Fruit fly (Drosophila melanogaster) whole organism, wandering third instar larva: ENCODE data around the gene Ir7g.

Source experiments
- Abd-B ChIP-seq: fragments of >200 bp; optimal IDR thresholded peaks from 2 replicates; lab custom pipeline; 2017; ENCODE audit warnings: missing biosample characterization, missing genetic modification characterization
- CG32264 ChIP-seq: fragments of 200-800 bp; sonication (Bioruptor generic); optimal IDR thresholded peaks from 2 replicates; lab custom pipeline; 2016; ENCODE audit warnings: missing biosample characterization, missing genetic modification characterization
- CG9705 ChIP-seq: fragments of 200-800 bp; sonication (Bioruptor generic); optimal IDR thresholded peaks from 2 replicates; lab custom pipeline; 2018; ENCODE audit warnings: missing biosample characterization, mild to moderate bottlenecking, missing genetic modification characterization
- CrebA ChIP-seq: fragments of 200-800 bp; sonication (Bioruptor generic); optimal IDR thresholded peaks from 2 replicates; lab custom pipeline; 2016; ENCODE audit warnings: missing biosample characterization, mild to moderate bottlenecking, missing genetic modification characterization, borderline replicate concordance
- Dfd ChIP-seq: fragments of >200 bp; optimal IDR thresholded peaks from 2 replicates; lab custom pipeline; 2017; ENCODE audit warnings: missing biosample characterization, missing genetic modification characterization
- Dif ChIP-seq: fragments of 200-275, 200-300 bp; sonication (Bioruptor generic); optimal IDR thresholded peaks from 2 replicates; lab custom pipeline; 2018; ENCODE audit warnings: missing biosample characterization, missing genetic modification characterization; ENCODE audit not compliant: partially characterized antibody
- GATAd ChIP-seq: sonication (Bioruptor generic); optimal IDR thresholded peaks from 2 replicates; lab custom pipeline; 2016; ENCODE audit warnings: missing biosample characterization, missing genetic modification characterization
- HLH106 ChIP-seq: fragments of 200-800 bp; optimal IDR thresholded peaks from 3 replicates; lab custom pipeline; 2019; ENCODE audit warnings: missing biosample characterization, mild to moderate bottlenecking, missing genetic modification characterization, moderate library complexity
- Hnf4 ChIP-seq: fragments of 200-800 bp; sonication (Bioruptor generic); optimal IDR thresholded peaks from 2 replicates; lab custom pipeline; 2016; ENCODE audit warnings: missing biosample characterization, mild to moderate bottlenecking, missing genetic modification characterization
- Hr78 ChIP-seq: fragments of >200 bp; optimal IDR thresholded peaks from 2 replicates; lab custom pipeline; 2017; ENCODE audit warnings: missing biosample characterization, missing genetic modification characterization
- Hr83 ChIP-seq: fragments of 200-300 bp; sonication (Bioruptor generic); optimal IDR thresholded peaks from 2 replicates; lab custom pipeline; 2016; ENCODE audit warnings: missing biosample characterization, mild to moderate bottlenecking, missing genetic modification characterization, moderate library complexity; ENCODE audit not compliant: poor library complexity, severe bottlenecking
- Jra ChIP-seq: sonication (Bioruptor generic); optimal IDR thresholded peaks from 2 replicates; lab custom pipeline; 2016; ENCODE audit warnings: missing biosample characterization, missing genetic modification characterization
- Mio ChIP-seq: sonication (Bioruptor generic); optimal IDR thresholded peaks from 2 replicates; lab custom pipeline; 2016; ENCODE audit warnings: missing biosample characterization, missing genetic modification characterization
- Myc ChIP-seq: fragments of >200 bp; optimal IDR thresholded peaks from 2 replicates; lab custom pipeline; 2017
- N ChIP-seq: fragments of >200 bp; optimal IDR thresholded peaks from 2 replicates; lab custom pipeline; 2018; ENCODE audit warnings: missing biosample characterization, missing external identifiers, missing genetic modification characterization
- OdsH ChIP-seq: fragments of 200-800 bp; sonication (Bioruptor generic); optimal IDR thresholded peaks from 2 replicates; lab custom pipeline; 2016; ENCODE audit warnings: missing biosample characterization, mild to moderate bottlenecking, missing genetic modification characterization
- Rel ChIP-seq, 2 experiments: fragments of 200-800 bp; sonication (Bioruptor generic) in 1 of 2; optimal IDR thresholded peaks; 2 replicates in 1 of 2; 3 replicates in 1 of 2; lab custom pipeline; 2016 to 2019; ENCODE audit warnings: mild to moderate bottlenecking in 2 of 2, missing biosample characterization in 2 of 2, missing genetic modification characterization in 2 of 2, moderate library complexity in 1 of 2
- Sp1 ChIP-seq: fragments of 200-800 bp; sonication (Bioruptor generic); optimal IDR thresholded peaks from 3 replicates; lab custom pipeline; 2019; ENCODE audit warnings: missing biosample characterization, mild to moderate bottlenecking, missing genetic modification characterization, moderate library complexity
- Vsx2 ChIP-seq: fragments of 200-300, 225-300 bp; sonication (Bioruptor generic); optimal IDR thresholded peaks from 2 replicates; lab custom pipeline; 2018; ENCODE audit warnings: missing biosample characterization, missing genetic modification characterization; ENCODE audit not compliant: partially characterized antibody
- br ChIP-seq: fragments of 200-800 bp; sonication (Bioruptor generic); optimal IDR thresholded peaks from 2 replicates; lab custom pipeline; 2016; ENCODE audit warnings: missing biosample characterization, missing genetic modification characterization
- brk ChIP-seq: fragments of 200-800 bp; sonication (Bioruptor generic); optimal IDR thresholded peaks from 2 replicates; lab custom pipeline; 2016; ENCODE audit warnings: missing biosample characterization, mild to moderate bottlenecking, missing genetic modification characterization
- dl ChIP-seq, 2 experiments: fragments of 175-275, 200-275 bp in 1 of 2; fragments of 200-275 bp in 1 of 2; sonication (Bioruptor generic); optimal IDR thresholded peaks; lab custom pipeline; 2018; ENCODE audit warnings: mild to moderate bottlenecking in 2 of 2, missing biosample characterization in 2 of 2, missing genetic modification characterization in 2 of 2, moderate library complexity in 2 of 2; ENCODE audit not compliant: partially characterized antibody in 2 of 2, insufficient read depth in 1 of 2
- dmrt93B ChIP-seq: fragments of 200-800 bp; sonication (Bioruptor generic); optimal IDR thresholded peaks from 2 replicates; lab custom pipeline; 2018; ENCODE audit warnings: missing biosample characterization, mild to moderate bottlenecking, missing genetic modification characterization
- dsf ChIP-seq: sonication (Bioruptor generic); optimal IDR thresholded peaks from 2 replicates; lab custom pipeline; 2016; ENCODE audit warnings: missing biosample characterization, missing genetic modification characterization, borderline replicate concordance
- ey ChIP-seq: fragments of 200-800 bp; sonication (Bioruptor generic); optimal IDR thresholded peaks from 2 replicates; lab custom pipeline; 2016; ENCODE audit warnings: missing biosample characterization, missing genetic modification characterization
- foxo ChIP-seq, 2 experiments: fragments of 200-800 bp; sonication (Bioruptor generic); optimal IDR thresholded peaks; 2 replicates in 1 of 2; 3 replicates in 1 of 2; lab custom pipeline; 2016 to 2017; ENCODE audit warnings: missing biosample characterization in 2 of 2, missing genetic modification characterization in 2 of 2
- fru ChIP-seq: fragments of 200-800 bp; sonication (Bioruptor generic); optimal IDR thresholded peaks from 3 replicates; lab custom pipeline; 2016; ENCODE audit warnings: missing biosample characterization, mild to moderate bottlenecking, missing genetic modification characterization
- h ChIP-seq: fragments of 200-800 bp; sonication (Bioruptor generic); optimal IDR thresholded peaks from 3 replicates; lab custom pipeline; 2016; ENCODE audit warnings: missing biosample characterization, mild to moderate bottlenecking, missing genetic modification characterization
- jim ChIP-seq: fragments of 175-275, 200-325 bp; sonication (Bioruptor generic); optimal IDR thresholded peaks from 2 replicates; lab custom pipeline; 2016; ENCODE audit warnings: missing biosample characterization, mild to moderate bottlenecking, missing genetic modification characterization
- lola ChIP-seq: fragments of >200 bp; optimal IDR thresholded peaks from 2 replicates; lab custom pipeline; 2017; ENCODE audit warnings: missing biosample characterization, missing genetic modification characterization
- pan ChIP-seq: fragments of >200 bp; optimal IDR thresholded peaks from 2 replicates; lab custom pipeline; 2017
- psq ChIP-seq: fragments of 200-800 bp; sonication (Bioruptor generic); optimal IDR thresholded peaks from 3 replicates; lab custom pipeline; 2017; ENCODE audit warnings: missing biosample characterization, mild to moderate bottlenecking, missing genetic modification characterization, moderate library complexity
- rgr ChIP-seq: fragments of 200-800 bp; sonication (Bioruptor generic); optimal IDR thresholded peaks from 3 replicates; lab custom pipeline; 2016; ENCODE audit warnings: missing biosample characterization, mild to moderate bottlenecking, missing genetic modification characterization
- sage ChIP-seq: fragments of 200-800 bp; sonication (Bioruptor generic); optimal IDR thresholded peaks from 2 replicates; lab custom pipeline; 2016; ENCODE audit warnings: missing biosample characterization, mild to moderate bottlenecking, missing genetic modification characterization
- sv ChIP-seq: fragments of 200-800 bp; sonication (Bioruptor generic); optimal IDR thresholded peaks from 3 replicates; lab custom pipeline; 2016; ENCODE audit warnings: missing biosample characterization, missing genetic modification characterization
- tai ChIP-seq: sonication (Bioruptor generic); optimal IDR thresholded peaks from 2 replicates; lab custom pipeline; 2016; ENCODE audit warnings: missing biosample characterization, missing genetic modification characterization
- usp ChIP-seq: fragments of >200 bp; optimal IDR thresholded peaks from 2 replicates; lab custom pipeline; 2017; ENCODE audit warnings: missing biosample characterization, missing genetic modification characterization
- woc ChIP-seq: sonication (Bioruptor generic); optimal IDR thresholded peaks from 2 replicates; lab custom pipeline; 2016; ENCODE audit warnings: missing biosample characterization, mild to moderate bottlenecking, missing genetic modification characterization

The Ir7g gene

dm6 chrX:7930236-7931027 is 46.0 kb downstream of the Ir7g start:
- no peak for TF ChIP-seq Sp1
- TF ChIP-seq jim (GFP tag; lab: Kevin White, UChicago): no peak
- peak; percentile 10 to 64 for TF ChIP-seq dl (GFP tag; optimal IDR thresholded peaks at IDR 0.05; lab: Kevin White, UChicago; ENCODE audit: insufficient read depth in 1 of 2, partially characterized antibody in 2 of 2)
- no peak for TF ChIP-seq tai (GFP tag; lab: Kevin White, UChicago)
- TF ChIP-seq GATAd (GFP tag; lab: Kevin White, UChicago): no peak
- TF ChIP-seq h (GFP tag; lab: Kevin White, UChicago): no peak
- no peak for TF ChIP-seq HLH106 (tag; lab: Kevin White, UChicago)
- TF ChIP-seq CrebA: no peak
- no peak for TF ChIP-seq foxo (GFP tag; optimal IDR thresholded peaks at IDR 0.05; lab: Kevin White, UChicago)
- TF ChIP-seq Hnf4 (GFP tag; lab: Kevin White, UChicago): peak; percentile 2
- no peak for TF ChIP-seq dsf (GFP tag; lab: Kevin White, UChicago)
- no peak for TF ChIP-seq CG9705
- no peak for TF ChIP-seq usp
- no peak for TF ChIP-seq Hr78
- no peak for TF ChIP-seq OdsH (GFP tag; lab: Kevin White, UChicago)
- TF ChIP-seq fru: no peak
- no peak for TF ChIP-seq Mio (GFP tag; lab: Kevin White, UChicago)
- peak; percentile 47 for TF ChIP-seq Dif
- no peak for TF ChIP-seq Vsx2 (GFP tag; lab: Kevin White, UChicago)
- no peak for TF ChIP-seq rgr

- peak; percentile 7 to 47 for TF ChIP-seq dl (GFP tag; optimal IDR thresholded peaks at IDR 0.05; lab: Kevin White, UChicago; ENCODE audit: insufficient read depth in 1 of 2, partially characterized antibody in 2 of 2)
- TF ChIP-seq Hnf4 (GFP tag; lab: Kevin White, UChicago): no peak
- TF ChIP-seq CG32264 (GFP tag; lab: Kevin White, UChicago): no peak
- no peak for TF ChIP-seq usp
- peak; percentile 7 for TF ChIP-seq Mio (GFP tag; lab: Kevin White, UChicago)
- no peak for TF ChIP-seq Hr78
- TF ChIP-seq pan (lab: Kevin White, UChicago): no peak
- TF ChIP-seq OdsH (GFP tag; lab: Kevin White, UChicago): no peak
- TF ChIP-seq h (GFP tag; lab: Kevin White, UChicago): peak; percentile 7
- TF ChIP-seq Vsx2 (GFP tag; lab: Kevin White, UChicago): no peak
- TF ChIP-seq brk (GFP tag; lab: Kevin White, UChicago): peak; percentile 34
- no peak for TF ChIP-seq Hr83 (GFP tag; lab: Kevin White, UChicago)
- TF ChIP-seq Abd-B: no peak
- peak; percentile 4 for TF ChIP-seq rgr
- TF ChIP-seq dsf (GFP tag; lab: Kevin White, UChicago): no peak
- TF ChIP-seq GATAd (GFP tag; lab: Kevin White, UChicago): no peak
- TF ChIP-seq Sp1: peak; percentile 8
- TF ChIP-seq Dfd: no peak
- TF ChIP-seq N: no peak
- no peak for TF ChIP-seq CG9705
- no peak for TF ChIP-seq lola (GFP tag; lab: Kevin White, UChicago)
- no peak for TF ChIP-seq fru
- no peak for TF ChIP-seq sage
- no peak for TF ChIP-seq Myc (lab: Kevin White, UChicago)
- no peak for TF ChIP-seq dmrt93B
- TF ChIP-seq foxo (GFP tag; optimal IDR thresholded peaks at IDR 0.05; lab: Kevin White, UChicago): no peak
- TF ChIP-seq psq (GFP tag; lab: Kevin White, UChicago): no peak
- TF ChIP-seq br (GFP tag; lab: Kevin White, UChicago): no peak
- TF ChIP-seq woc: no peak
- no peak for TF ChIP-seq HLH106 (tag; lab: Kevin White, UChicago)
- TF ChIP-seq Dif: peak; percentile 54
- no peak for TF ChIP-seq Jra (GFP tag; lab: Kevin White, UChicago)
- TF ChIP-seq sv (GFP tag; lab: Kevin White, UChicago): no peak
- TF ChIP-seq jim (GFP tag; lab: Kevin White, UChicago): no peak
- TF ChIP-seq tai (GFP tag; lab: Kevin White, UChicago): no peak
- TF ChIP-seq Rel (GFP tag; optimal IDR thresholded peaks at IDR 0.05; lab: Kevin White, UChicago): no peak
- TF ChIP-seq Rel (tag; optimal IDR thresholded peaks at IDR 0.05; lab: Kevin White, UChicago): no peak
- no peak for TF ChIP-seq ey
- TF ChIP-seq CrebA: no peak
Measured at dm6 chrX:7931028-7931549, 46.6 kb downstream of the Ir7g start, which contains the start of gene mahe. Gene mahe (minus strand): TSS chrX:7931382.
